Worm (Caenorhabditis elegans) whole organism, L1 larva: ENCODE data around the gene F45E1.2.

Experiments used
- C04F5.9 ChIP-seq: sonication (generic microtip); optimal IDR thresholded peaks from 2 replicates; lab custom pipeline; 2016; ENCODE audit warnings: missing genetic modification characterization, missing compliant biosample characterization
- C16A3.4 ChIP-seq: fragments of 150-350 bp; optimal IDR thresholded peaks from 2 replicates; lab custom pipeline; 2014; ENCODE audit warnings: missing biosample characterization, missing genetic modification characterization
- C34B4.2 ChIP-seq: sonication (generic microtip); optimal IDR thresholded peaks from 2 replicates; lab custom pipeline; 2017; ENCODE audit warnings: mild to moderate bottlenecking, missing genetic modification characterization, missing compliant biosample characterization
- aha-1 ChIP-seq: fragments of 150-350 bp; optimal IDR thresholded peaks from 2 replicates; lab custom pipeline; 2014; ENCODE audit warnings: missing biosample characterization, missing genetic modification characterization
- ama-1 ChIP-seq: fragments of 150-350 bp; optimal IDR thresholded peaks from 2 replicates; lab custom pipeline; 2014
- blmp-1 ChIP-seq: fragments of 150-350 bp; optimal IDR thresholded peaks from 2 replicates; lab custom pipeline; 2014; ENCODE audit warnings: missing biosample characterization, missing genetic modification characterization
- ceh-8 ChIP-seq: fragments of 200-800 bp; sonication (Bioruptor generic); optimal IDR thresholded peaks from 2 replicates; lab custom pipeline; 2018; ENCODE audit warnings: mild to moderate bottlenecking, missing genetic modification characterization, moderate library complexity, missing compliant biosample characterization
- ceh-82 ChIP-seq, 3 experiments: fragments of 150-350 bp in 1 of 3; sonication (generic microtip) in 2 of 3; optimal IDR thresholded peaks; 2 replicates each; lab custom pipeline; 2014 to 2017; ENCODE audit warnings: missing biosample characterization in 3 of 3, missing genetic modification characterization in 3 of 3
- ceh-88 ChIP-seq: fragments of 200-800 bp; sonication (Bioruptor generic); IDR thresholded peaks from 2 replicates; pipeline ENCODE4 v1.3.6; 2022; ENCODE audit warnings: missing genetic modification characterization, missing compliant biosample characterization
- ces-1 ChIP-seq: fragments of 150-350 bp; optimal IDR thresholded peaks from 2 replicates; lab custom pipeline; 2014; ENCODE audit warnings: missing biosample characterization, missing genetic modification reagents, missing genetic modification characterization
- dsc-1 ChIP-seq: sonication (generic microtip); optimal IDR thresholded peaks from 2 replicates; lab custom pipeline; 2016; ENCODE audit warnings: mild to moderate bottlenecking, missing genetic modification characterization, missing compliant biosample characterization
- efl-1 ChIP-seq, 4 experiments: fragments of 150-350 bp; optimal IDR thresholded peaks in 3 of 4; peaks in 1 of 4; 1 replicate in 1 of 4; 2 replicates in 3 of 4; lab custom pipeline; 2014; ENCODE audit warnings: missing biosample characterization in 2 of 4, missing genetic modification characterization in 2 of 4, missing genetic modification reagents in 2 of 4
- elt-3 ChIP-seq, 6 experiments: fragments of 150-350 bp in 1 of 6; sonication (generic microtip); optimal IDR thresholded peaks; 2 replicates each; lab custom pipeline; 2017 to 2018; ENCODE audit warnings: missing biosample characterization in 6 of 6, missing genetic modification characterization in 6 of 6, inconsistent platforms in 1 of 6
- fkh-10 ChIP-seq: sonication (generic microtip); optimal IDR thresholded peaks from 2 replicates; lab custom pipeline; 2017; ENCODE audit warnings: missing biosample characterization, missing genetic modification reagents, missing genetic modification characterization
- fos-1 ChIP-seq: fragments of 150-350 bp; optimal IDR thresholded peaks from 2 replicates; lab custom pipeline; 2014; ENCODE audit warnings: missing biosample characterization, missing genetic modification characterization
- hlh-4 ChIP-seq: sonication (generic microtip); optimal IDR thresholded peaks from 2 replicates; lab custom pipeline; 2016; ENCODE audit warnings: mild to moderate bottlenecking, missing genetic modification characterization, missing compliant biosample characterization
- isw-1 ChIP-seq: fragments of 200-800 bp; sonication (Bioruptor generic); IDR thresholded peaks from 2 replicates; pipeline ENCODE4 v1.3.6; 2022; ENCODE audit warnings: missing genetic modification characterization, missing compliant biosample characterization
- jun-1 ChIP-seq: fragments of 150-350 bp; optimal IDR thresholded peaks from 2 replicates; lab custom pipeline; 2014; ENCODE audit warnings: missing biosample characterization, missing genetic modification reagents, missing genetic modification characterization
- lin-13 ChIP-seq: fragments of 150-350 bp; optimal IDR thresholded peaks from 2 replicates; lab custom pipeline; 2014; ENCODE audit warnings: missing biosample characterization, missing genetic modification reagents, missing genetic modification characterization
- lin-14 ChIP-seq: fragments of 200-800 bp; sonication (Bioruptor generic); optimal IDR thresholded peaks from 2 replicates; lab custom pipeline; 2018; ENCODE audit warnings: mild to moderate bottlenecking, missing genetic modification characterization, moderate library complexity, missing compliant biosample characterization
- lin-15B ChIP-seq: fragments of 150-350 bp; sonication (generic microtip); optimal IDR thresholded peaks from 3 replicates; lab custom pipeline; 2014; ENCODE audit warnings: missing biosample characterization, missing genetic modification characterization
- lin-35 ChIP-seq, 2 experiments: fragments of 150-350 bp; optimal IDR thresholded peaks; 2 replicates each; lab custom pipeline; 2014; ENCODE audit warnings: missing biosample characterization in 2 of 2, missing genetic modification characterization in 2 of 2, missing genetic modification reagents in 2 of 2
- lin-39 ChIP-seq: fragments of 150-350 bp; optimal IDR thresholded peaks from 2 replicates; lab custom pipeline; 2014; ENCODE audit warnings: missing biosample characterization, missing genetic modification reagents, missing genetic modification characterization
- lir-3 ChIP-seq: sonication (generic microtip); optimal IDR thresholded peaks from 2 replicates; lab custom pipeline; 2016; ENCODE audit warnings: mild to moderate bottlenecking, missing genetic modification characterization, moderate library complexity, missing compliant biosample characterization; ENCODE audit not compliant: poor library complexity
- lsy-2 ChIP-seq, 2 experiments: fragments of 150-350 bp; optimal IDR thresholded peaks; 2 replicates each; lab custom pipeline; 2014; ENCODE audit warnings: missing biosample characterization in 2 of 2, missing genetic modification characterization in 2 of 2
- mep-1 ChIP-seq: fragments of 150-350 bp; optimal IDR thresholded peaks from 2 replicates; lab custom pipeline; 2014; ENCODE audit warnings: missing biosample characterization, missing genetic modification characterization
- nhr-237 ChIP-seq: fragments of 150-350 bp; optimal IDR thresholded peaks from 2 replicates; lab custom pipeline; 2014; ENCODE audit warnings: missing biosample characterization, missing genetic modification characterization
- nhr-28 ChIP-seq: fragments of 150-350 bp; optimal IDR thresholded peaks from 2 replicates; lab custom pipeline; 2014; ENCODE audit warnings: missing biosample characterization, missing genetic modification characterization
- nhr-47 ChIP-seq: sonication (generic microtip); optimal IDR thresholded peaks from 2 replicates; lab custom pipeline; 2016; ENCODE audit warnings: mild to moderate bottlenecking, missing genetic modification characterization, moderate library complexity, missing compliant biosample characterization
- nhr-84 ChIP-seq: sonication (generic microtip); optimal IDR thresholded peaks from 2 replicates; lab custom pipeline; 2017; ENCODE audit warnings: missing biosample characterization, missing genetic modification characterization
- nhr-90 ChIP-seq: sonication (generic microtip); optimal IDR thresholded peaks from 2 replicates; lab custom pipeline; 2016; ENCODE audit warnings: mild to moderate bottlenecking, missing genetic modification characterization, missing compliant biosample characterization; ENCODE audit not compliant: poor library complexity
- pax-3 ChIP-seq: fragments of 200-800 bp; sonication (Bioruptor generic); optimal IDR thresholded peaks from 2 replicates; lab custom pipeline; 2018; ENCODE audit warnings: mild to moderate bottlenecking, missing genetic modification characterization, moderate library complexity, missing compliant biosample characterization
- rnt-1 ChIP-seq: sonication (generic microtip); optimal IDR thresholded peaks from 2 replicates; lab custom pipeline; 2016; ENCODE audit warnings: mild to moderate bottlenecking, missing genetic modification characterization, moderate library complexity, missing compliant biosample characterization
- skn-1 ChIP-seq: fragments of 150-350 bp; optimal IDR thresholded peaks from 2 replicates; lab custom pipeline; 2014; ENCODE audit warnings: missing biosample characterization, missing genetic modification characterization
- snu-23 ChIP-seq: sonication (generic microtip); optimal IDR thresholded peaks from 2 replicates; lab custom pipeline; 2016; ENCODE audit warnings: missing genetic modification characterization, missing compliant biosample characterization
- sup-37 ChIP-seq: fragments of 200-800 bp; sonication (Bioruptor generic); optimal IDR thresholded peaks from 2 replicates; lab custom pipeline; 2018; ENCODE audit warnings: mild to moderate bottlenecking, missing genetic modification characterization, missing compliant biosample characterization
- swsn-7 ChIP-seq: sonication (generic microtip); optimal IDR thresholded peaks from 2 replicates; lab custom pipeline; 2016; ENCODE audit warnings: missing genetic modification characterization, missing compliant biosample characterization
- tbx-2 ChIP-seq: sonication (generic microtip); optimal IDR thresholded peaks from 2 replicates; lab custom pipeline; 2016; ENCODE audit warnings: missing genetic modification characterization, missing compliant biosample characterization
- tlp-1 ChIP-seq: fragments of 150-350 bp; optimal IDR thresholded peaks from 2 replicates; lab custom pipeline; 2014; ENCODE audit warnings: missing biosample characterization, missing genetic modification characterization
- unc-98 ChIP-seq: fragments of 200-800 bp; sonication (Bioruptor generic); IDR thresholded peaks from 2 replicates; pipeline ENCODE4 v1.3.6; 2022; ENCODE audit warnings: missing genetic modification characterization, missing compliant biosample characterization
- vab-15 ChIP-seq: sonication (generic microtip); optimal IDR thresholded peaks from 2 replicates; lab custom pipeline; 2017; ENCODE audit warnings: missing genotype, mild to moderate bottlenecking, missing genetic modification characterization, missing compliant biosample characterization
- xbp-1 ChIP-seq: sonication (generic microtip); optimal IDR thresholded peaks from 2 replicates; lab custom pipeline; 2016; ENCODE audit warnings: missing genetic modification characterization, missing compliant biosample characterization

Gene F45E1.2

DNA sequence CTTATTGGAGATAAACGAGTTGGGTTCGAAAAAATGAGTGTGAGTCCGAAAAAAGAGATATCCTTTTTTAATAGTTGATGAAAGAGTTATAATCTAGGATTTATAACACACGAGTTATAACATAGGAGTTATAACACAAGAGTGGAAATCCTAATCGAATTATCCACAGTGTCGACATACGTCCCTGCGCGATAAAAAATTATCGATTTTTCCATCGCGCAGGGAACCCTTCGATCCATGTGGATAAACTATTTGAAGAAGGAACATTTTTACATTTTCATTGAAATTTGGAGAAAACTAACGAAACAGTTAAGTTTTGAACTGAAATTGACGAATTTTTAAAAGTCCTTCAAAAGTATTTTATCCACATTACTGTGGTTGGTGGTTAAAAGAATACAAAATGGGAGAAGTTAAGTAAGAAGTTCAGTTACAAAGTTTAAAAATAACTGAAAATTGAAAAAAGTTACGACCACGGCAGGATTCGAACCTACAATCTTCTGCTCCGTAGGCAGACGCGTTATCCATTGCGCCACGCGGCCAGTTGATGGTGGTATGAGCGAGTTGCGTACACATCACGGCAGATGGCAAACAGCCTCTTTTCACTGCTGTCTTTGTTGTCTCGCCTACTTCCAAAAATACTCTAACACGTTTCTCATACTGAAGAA lies 32.8 kb downstream of the F45E1.2 start (continued):
- TF ChIP-seq pax-3 (tag; lab: Kevin White, UChicago) (peak; percentile 95), sup-37 (GFP tag; lab: Kevin White, UChicago) (peak; percentile 95), unc-98 (GFP tag; lab: Robert Waterston, UW) (peak; percentile 84), hlh-4 (tag; lab: Kevin White, UChicago) (peak; percentile 44), isw-1 (GFP tag; lab: Robert Waterston, UW) (peak; percentile 92), lsy-2 (tag; optimal IDR thresholded peaks at IDR 0.05; lab: Kevin White, UChicago) (peak; percentile 95 to 96), snu-23 (GFP tag; lab: Kevin White, UChicago) (peak; percentile 100), rnt-1 (tag; lab: Kevin White, UChicago) (peak; percentile 97), ama-1 (lab: Kevin White, UChicago) (no peak), tlp-1 (tag; lab: Kevin White, UChicago) (peak; percentile 7), jun-1 (tag; lab: Kevin White, UChicago) (peak; percentile 99), nhr-90 (tag; lab: Kevin White, UChicago) (peak; percentile 100), fkh-10 (GFP tag; lab: Kevin White, UChicago) (peak; percentile 99), C34B4.2 (tag; lab: Kevin White, UChicago) (no peak), lin-15B (tag; lab: Kevin White, UChicago) (peak; percentile 59), ceh-8 (GFP tag; lab: Kevin White, UChicago) (peak; percentile 99)

DNA sequence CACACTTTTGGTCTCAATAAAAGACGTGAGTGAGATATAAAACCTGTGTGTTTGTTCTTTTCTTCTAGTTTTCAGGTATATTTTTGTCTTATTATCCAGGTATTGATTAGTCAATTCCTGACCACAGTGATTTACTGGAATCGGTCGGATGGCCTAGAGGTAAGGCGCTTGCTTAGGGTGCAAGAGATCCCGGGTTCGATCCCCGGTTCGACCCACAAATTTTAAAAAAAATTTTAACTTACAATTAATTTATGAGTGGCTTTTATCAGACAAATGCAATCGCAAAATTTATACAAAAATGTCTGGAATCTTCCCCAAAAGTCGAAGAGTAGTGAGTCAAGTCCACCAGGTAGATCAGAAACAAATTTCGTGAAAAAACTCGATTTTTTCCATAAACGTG lies 33.8 kb downstream of the F45E1.2 start:
- TF ChIP-seq nhr-84 (no peak), lin-14 (GFP tag; lab: Kevin White, UChicago) (no peak), tbx-2 (tag; lab: Kevin White, UChicago) (no peak)

DNA sequence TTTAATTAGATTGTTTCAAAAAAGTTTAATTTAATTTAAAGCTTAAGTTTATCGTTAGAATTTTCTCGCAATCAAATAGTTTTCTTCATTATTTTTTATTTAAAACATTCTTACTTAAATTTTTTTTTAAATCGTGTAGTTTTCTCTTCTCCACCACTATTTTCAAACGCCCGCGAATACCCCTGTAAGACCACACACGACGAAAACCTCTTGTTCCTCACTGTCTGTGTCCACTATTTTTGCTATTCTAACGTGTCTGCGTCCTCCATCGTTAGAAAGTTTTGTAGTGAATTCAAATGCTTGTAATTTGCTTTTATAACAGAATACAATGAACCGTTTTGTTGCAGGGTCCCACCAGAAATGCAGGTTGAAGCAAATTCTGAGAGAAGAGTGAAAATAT lies 37.4 kb downstream of the F45E1.2 start, which contains the start of gene xol-1:
Gene xol-1 (plus strand): TSS at position 347 of the 400 bp plus-strand sequence.
- TF ChIP-seq efl-1 (optimal IDR thresholded peaks at IDR 0.05; lab: Kevin White, UChicago) (no peak), efl-1 (GFP tag; optimal IDR thresholded peaks at IDR 0.05 in 1 of 2; lab: Kevin White, UChicago) (peak in 1 of 2 experiments; percentile 37), skn-1 (tag; lab: Kevin White, UChicago) (peak; percentile 0), rnt-1 (tag; lab: Kevin White, UChicago) (peak; percentile 12), snu-23 (GFP tag; lab: Kevin White, UChicago) (peak; percentile 23), lin-35 (GFP tag; optimal IDR thresholded peaks at IDR 0.05; lab: Kevin White, UChicago) (peak in 1 of 2 experiments; percentile 30), nhr-28 (no peak), blmp-1 (peak; percentile 30), xbp-1 (tag; lab: Kevin White, UChicago) (no peak)

DNA sequence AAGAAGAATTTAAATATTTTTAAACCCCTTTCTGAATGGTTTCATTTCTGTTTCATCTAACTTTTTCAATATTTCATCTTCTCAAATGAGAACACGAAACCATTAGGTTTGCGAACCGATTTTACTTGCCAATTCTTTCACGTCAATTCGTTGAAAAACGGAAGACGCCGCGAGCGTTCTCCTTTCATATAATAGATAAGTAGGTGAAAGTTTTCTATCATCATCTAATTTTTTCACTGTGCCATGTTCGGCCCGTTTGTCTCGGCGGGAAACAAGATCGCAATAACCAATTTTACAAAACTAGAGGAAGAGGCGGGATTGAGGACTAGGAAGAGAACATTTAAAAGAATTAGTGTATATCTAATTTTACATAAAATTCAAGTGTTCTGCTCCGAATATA lies 41.6 kb downstream of the F45E1.2 start, which contains the start of gene C18A11.4:
Gene C18A11.4 (plus strand): TSS at position 367 of the 400 bp plus-strand sequence.
- TF ChIP-seq blmp-1 (peak; percentile 85), C04F5.9 (tag; lab: Kevin White, UChicago) (no peak)

DNA sequence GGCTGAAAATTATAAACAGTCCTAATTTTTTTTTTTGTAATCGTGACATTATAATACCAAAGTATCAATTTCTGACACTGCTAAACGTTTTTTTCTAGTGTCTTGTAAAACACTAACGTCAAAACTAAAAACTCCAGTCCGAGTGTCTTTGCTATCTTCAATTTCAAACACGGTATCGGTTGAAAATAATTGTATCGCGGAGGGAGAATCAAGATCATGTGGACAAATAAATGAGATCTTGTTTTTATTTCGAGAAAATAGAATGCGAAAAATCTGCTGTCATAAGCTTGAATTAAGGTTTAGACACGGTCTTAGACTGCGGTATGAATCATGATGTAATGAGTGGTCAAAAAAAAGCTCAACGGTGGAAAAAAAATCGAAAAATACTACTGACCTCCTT lies 45.1 kb downstream of the F45E1.2 start:
- TF ChIP-seq vab-15 (tag; lab: Kevin White, UChicago) (no peak), tlp-1 (tag; lab: Kevin White, UChicago) (no peak), fos-1 (peak; percentile 7), ceh-8 (GFP tag; lab: Kevin White, UChicago) (no peak), snu-23 (GFP tag; lab: Kevin White, UChicago) (peak; percentile 68), swsn-7 (tag; lab: Kevin White, UChicago) (peak; percentile 9), ceh-88 (GFP tag; lab: Robert Waterston, UW) (no peak), nhr-237 (no peak), lir-3 (tag; lab: Kevin White, UChicago) (peak; percentile 12), mep-1 (tag; lab: Kevin White, UChicago) (peak; percentile 50), ces-1 (no peak), jun-1 (tag; lab: Kevin White, UChicago) (peak; percentile 55), xbp-1 (tag; lab: Kevin White, UChicago) (peak; percentile 38), nhr-47 (tag; lab: Kevin White, UChicago) (peak; percentile 63), hlh-4 (tag; lab: Kevin White, UChicago) (no peak), C16A3.4 (tag; lab: Kevin White, UChicago) (peak; percentile 40), dsc-1 (tag; lab: Kevin White, UChicago) (peak; percentile 65), elt-3 (tag; optimal IDR thresholded peaks at IDR 0.05; lab: Kevin White, UChicago) (peak in 1 of 6 experiments; percentile 2), lin-13 (GFP tag; lab: Kevin White, UChicago) (no peak), lin-39 (tag; lab: Kevin White, UChicago) (peak; percentile 41), ceh-82 (tag; optimal IDR thresholded peaks at IDR 0.05; lab: Kevin White, UChicago) (peak in 1 of 3 experiments; percentile 15), aha-1 (tag; lab: Kevin White, UChicago) (no peak), lin-14 (GFP tag; lab: Kevin White, UChicago) (peak; percentile 26), rnt-1 (tag; lab: Kevin White, UChicago) (peak; percentile 14), lin-35 (GFP tag; optimal IDR thresholded peaks at IDR 0.05; lab: Kevin White, UChicago) (peak in 1 of 2 experiments; percentile 33)
